Worm (Caenorhabditis elegans): ENCODE data around the gene C25F9.15.
A peak's percentile ranks its signal among the peaks of the same experiment; 100 is the strongest.

The C25F9.15 gene

DNA sequence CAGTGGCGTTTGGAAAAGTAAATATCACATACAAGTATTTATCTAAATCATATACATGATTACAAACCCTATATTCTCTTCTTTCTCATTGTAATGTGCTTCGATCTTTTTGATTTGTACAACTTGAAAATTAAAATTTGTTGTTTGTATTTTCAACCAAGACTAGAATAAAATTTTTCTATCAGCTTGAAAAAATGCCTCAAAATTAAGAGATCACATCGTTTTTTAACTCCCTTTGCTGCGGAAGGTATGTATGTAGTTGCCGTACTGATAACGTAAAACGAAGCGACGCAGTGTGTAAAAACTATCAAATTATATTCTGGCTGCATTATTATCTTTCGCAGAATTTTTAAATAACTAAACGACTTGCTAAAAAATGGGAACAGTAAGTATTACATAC, at the start of gene C25F9.15:
Gene C25F9.15, plus strand, starts transcription at position 301 of the 400 bp plus-strand sequence.
- TF ChIP-seq lin-11 (tag; optimal IDR thresholded peaks at IDR 0.05) (no peak), hlh-13 (GFP tag; optimal IDR thresholded peaks at IDR 0.05) (no peak), unc-86 (tag; optimal IDR thresholded peaks at IDR 0.05) (no peak)

ce11 chrV:19370189-19370588, 47.7 kb upstream of the C25F9.15 start, which contains the start of gene Y43F8A.1:
TSS of gene Y43F8A.1 (plus strand) at chrV:19370489.
- TF ChIP-seq elt-2 (tag; optimal IDR thresholded peaks at IDR 0.05) (no peak), che-1 (tag; optimal IDR thresholded peaks at IDR 0.05) (no peak), ceh-24 (tag; optimal IDR thresholded peaks at IDR 0.05) (no peak), ztf-16 (tag; optimal IDR thresholded peaks at IDR 0.05) (no peak), zip-5 (tag; optimal IDR thresholded peaks at IDR 0.05) (no peak), ets-4 (tag; optimal IDR thresholded peaks at IDR 0.05) (no peak), gmeb-2 (tag; optimal IDR thresholded peaks at IDR 0.05) (no peak), fkh-10 (GFP tag; optimal IDR thresholded peaks at IDR 0.05) (no peak)

DNA sequence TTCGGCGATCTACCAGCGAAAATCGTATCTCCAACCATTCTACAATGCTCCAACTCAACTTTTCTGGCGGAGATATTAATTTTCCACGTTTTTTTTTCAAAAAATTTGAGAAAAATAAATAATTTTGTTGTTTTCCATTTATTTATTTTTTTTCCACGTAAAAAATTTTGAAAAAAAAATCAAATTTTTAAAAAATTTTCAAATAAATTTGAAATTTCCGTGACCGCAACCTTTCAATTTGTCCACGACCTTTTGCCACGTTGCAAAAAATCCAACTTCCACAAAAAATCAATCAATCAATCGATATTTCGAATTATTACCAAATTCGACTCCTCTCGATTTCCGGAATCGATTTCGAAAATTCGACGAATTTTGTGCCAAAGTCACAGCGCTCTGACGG, 46.7 kb upstream of the C25F9.15 start, which contains the start of gene Y43F8A.2:
Gene Y43F8A.2, plus strand, starts transcription at position 301 of the 400 bp plus-strand sequence.
- TF ChIP-seq elt-4 (tag; optimal IDR thresholded peaks at IDR 0.05) (no peak), zip-5 (tag; optimal IDR thresholded peaks at IDR 0.05) (no peak), elt-2 (tag; optimal IDR thresholded peaks at IDR 0.05) (no peak), ceh-45 (GFP tag; IDR thresholded peaks at IDR 0.05) (no peak), ceh-18 (tag; optimal IDR thresholded peaks at IDR 0.05) (no peak), dve-1 (tag; optimal IDR thresholded peaks at IDR 0.05) (no peak), fkh-10 (GFP tag; optimal IDR thresholded peaks at IDR 0.05) (no peak), pros-1 (tag; optimal IDR thresholded peaks at IDR 0.05) (no peak), npax-4 (tag; optimal IDR thresholded peaks at IDR 0.05) (no peak)

ce11 chrV:19371777-19372176, 46.2 kb upstream of the C25F9.15 start:
- TF ChIP-seq K09A11.1 (tag; optimal IDR thresholded peaks at IDR 0.05; ENCODE audit: insufficient read depth) (no peak), ceh-31 (tag; optimal IDR thresholded peaks at IDR 0.05) (no peak), ceh-24 (tag; optimal IDR thresholded peaks at IDR 0.05) (peak; percentile 10), elt-2 (tag; optimal IDR thresholded peaks at IDR 0.05) (no peak), pag-3 (tag; optimal IDR thresholded peaks at IDR 0.05; ENCODE audit: borderline replicate concordance) (peak; percentile 54), hlh-30 (tag; optimal IDR thresholded peaks at IDR 0.05; ENCODE audit: insufficient read depth) (no peak)

- peak; percentile 37 for TF ChIP-seq elt-2 (tag; optimal IDR thresholded peaks at IDR 0.05)
- TF ChIP-seq sdc-2 (tag; optimal IDR thresholded peaks at IDR 0.05): no peak
These were observed 40.9 kb upstream of the C25F9.15 start, which contains the start of gene nceh-1 for ce11 chrV:19377014-19377494. TSS of gene nceh-1 (plus strand) at chrV:19377444.

DNA sequence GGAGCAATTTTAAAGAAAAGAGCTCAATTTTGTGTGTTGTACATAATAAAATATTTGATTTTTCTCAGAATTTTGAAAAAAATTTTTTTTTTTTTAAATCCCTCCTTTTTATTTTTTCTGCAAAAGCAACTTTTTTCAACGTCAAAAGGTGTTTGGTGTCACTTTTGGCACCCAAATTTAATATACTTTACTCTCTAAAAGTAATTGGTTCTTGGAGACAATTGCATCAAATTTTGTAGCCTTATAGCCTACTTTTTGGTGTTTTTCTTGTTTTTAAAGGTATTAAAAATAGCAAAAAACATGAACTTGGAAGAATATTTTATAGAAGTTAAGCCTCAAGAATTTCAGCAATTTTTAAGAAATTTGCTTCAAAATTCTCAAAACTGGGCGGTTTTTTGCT, 37.0 kb upstream of the C25F9.15 start, which contains the start of gene srw-84:
Gene srw-84, plus strand, starts transcription at position 301 of the 400 bp plus-strand sequence.
- TF ChIP-seq K09A11.1 (tag; optimal IDR thresholded peaks at IDR 0.05; ENCODE audit: insufficient read depth): no peak
- no peak for TF ChIP-seq ceh-24 (tag; optimal IDR thresholded peaks at IDR 0.05)
- no peak for TF ChIP-seq fax-1 (tag; optimal IDR thresholded peaks at IDR 0.05)
- no peak for TF ChIP-seq hlh-30 (tag; optimal IDR thresholded peaks at IDR 0.05; ENCODE audit: insufficient read depth)
- TF ChIP-seq unc-86 (tag; optimal IDR thresholded peaks at IDR 0.05): no peak
- no peak for TF ChIP-seq ahr-1 (tag; optimal IDR thresholded peaks at IDR 0.05)
- TF ChIP-seq ceh-2 (tag; optimal IDR thresholded peaks at IDR 0.05): no peak
- no peak for TF ChIP-seq pat-9 (tag; optimal IDR thresholded peaks at IDR 0.05)
- TF ChIP-seq ttx-3 (tag; optimal IDR thresholded peaks at IDR 0.05): no peak
- no peak for TF ChIP-seq odd-2 (tag; optimal IDR thresholded peaks at IDR 0.05)
- no peak for TF ChIP-seq nhr-232 (tag; optimal IDR thresholded peaks at IDR 0.05)
- no peak for TF ChIP-seq ceh-31 (tag; optimal IDR thresholded peaks at IDR 0.05)
- no peak for TF ChIP-seq ztf-16 (tag; optimal IDR thresholded peaks at IDR 0.05)
- TF ChIP-seq rnt-1 (tag; optimal IDR thresholded peaks at IDR 0.05): no peak
- no peak for TF ChIP-seq che-1 (tag; optimal IDR thresholded peaks at IDR 0.05)
- TF ChIP-seq pax-1 (tag; optimal IDR thresholded peaks at IDR 0.05): no peak
- TF ChIP-seq dve-1 (tag; optimal IDR thresholded peaks at IDR 0.05): no peak
- TF ChIP-seq pha-2 (tag; optimal IDR thresholded peaks at IDR 0.05): no peak
- TF ChIP-seq pqm-1 (tag; optimal IDR thresholded peaks at IDR 0.05): no peak
- no peak for TF ChIP-seq ceh-19 (GFP tag; optimal IDR thresholded peaks at IDR 0.05)

Measured in whole organism, late embryonic.